Fruit fly (Drosophila melanogaster) whole organism, embryonic: Measurements from ENCODE around the gene inaE.
A peak's percentile ranks its signal among the peaks of the same experiment; 100 is the strongest.

ENCODE experiments used
- Adf1 ChIP-seq: fragments of 200-800 bp; sonication (Bioruptor generic); IDR thresholded peaks from 2 replicates; pipeline ENCODE4 v1.3.6; 2022; ENCODE audit warnings: missing biosample characterization, missing genetic modification characterization
- Aef1 ChIP-seq: fragments of 200-800 bp; sonication (Bioruptor generic); IDR thresholded peaks from 3 replicates; pipeline ENCODE4 v1.3.6; 2022; ENCODE audit warnings: missing biosample characterization, missing genetic modification characterization
- Awh ChIP-seq: fragments of 200-800 bp; sonication (Bioruptor generic); IDR thresholded peaks from 2 replicates; pipeline ENCODE4, ENCODE4 v1.3.6; 2022; ENCODE audit warnings: missing biosample characterization, missing genetic modification characterization
- CG10462 ChIP-seq: fragments of 200-800 bp; sonication (Bioruptor generic); optimal IDR thresholded peaks from 2 replicates; lab custom pipeline; 2016; ENCODE audit warnings: missing biosample characterization, missing genetic modification characterization
- CG12769 ChIP-seq: fragments of 200-800 bp; sonication (Bioruptor generic); optimal IDR thresholded peaks from 2 replicates; lab custom pipeline; 2019; ENCODE audit warnings: missing biosample characterization, mild to moderate bottlenecking, missing genetic modification characterization, moderate library complexity
- CG13296 ChIP-seq: fragments of 200-800 bp; sonication (Bioruptor generic); optimal IDR thresholded peaks from 3 replicates; lab custom pipeline; 2018; ENCODE audit warnings: missing biosample characterization, mild to moderate bottlenecking, missing genetic modification characterization
- CG13624 ChIP-seq: fragments of 200-800 bp; sonication (Bioruptor generic); optimal IDR thresholded peaks from 2 replicates; lab custom pipeline; 2016; ENCODE audit warnings: missing biosample characterization, missing genetic modification characterization
- CG13894 ChIP-seq: fragments of 200-800 bp; sonication (Bioruptor generic); optimal IDR thresholded peaks from 3 replicates; lab custom pipeline; 2018; ENCODE audit warnings: missing biosample characterization, mild to moderate bottlenecking, missing genetic modification characterization, moderate library complexity
- CG15696 ChIP-seq: fragments of 200-800 bp; sonication (Bioruptor generic); optimal IDR thresholded peaks from 2 replicates; lab custom pipeline; 2019; ENCODE audit warnings: missing biosample characterization, mild to moderate bottlenecking, missing genetic modification characterization, moderate library complexity
- CG30431 ChIP-seq: fragments of 200-800 bp; sonication (Bioruptor generic); optimal IDR thresholded peaks from 2 replicates; lab custom pipeline; 2017; ENCODE audit warnings: missing biosample characterization, missing genetic modification characterization
- CG34224 ChIP-seq: fragments of 200-800 bp; sonication (Bioruptor generic); IDR thresholded peaks from 3 replicates; pipeline ENCODE4 v1.3.6; 2022; ENCODE audit warnings: missing biosample characterization, missing genetic modification characterization; ENCODE audit not compliant: partially characterized antibody
- CG43689 ChIP-seq: fragments of 200-800 bp; sonication (Bioruptor generic); IDR thresholded peaks from 2 replicates; pipeline ENCODE4 v1.3.6; 2022; ENCODE audit warnings: missing biosample characterization, missing genetic modification characterization
- CG5180 ChIP-seq: fragments of 200-800 bp; sonication (Bioruptor generic); optimal IDR thresholded peaks from 3 replicates; lab custom pipeline; 2017; ENCODE audit warnings: missing biosample characterization, missing genetic modification characterization, mild to moderate bottlenecking, moderate library complexity, missing genetic modification reagents
- CG5245 ChIP-seq: fragments of 200-800 bp; sonication (Bioruptor generic); optimal IDR thresholded peaks from 3 replicates; lab custom pipeline; 2016; ENCODE audit warnings: missing biosample characterization, missing genetic modification characterization
- CG6254 ChIP-seq: fragments of 200-800 bp; sonication (Bioruptor generic); optimal IDR thresholded peaks from 3 replicates; lab custom pipeline; 2017; ENCODE audit warnings: mild to moderate bottlenecking, missing biosample characterization, missing genetic modification reagents, missing genetic modification characterization
- CG7839 ChIP-seq: fragments of 200-800 bp; sonication (Bioruptor generic); optimal IDR thresholded peaks from 3 replicates; lab custom pipeline; 2018; ENCODE audit warnings: missing biosample characterization, mild to moderate bottlenecking, missing genetic modification characterization, moderate library complexity
- CHES-1-like ChIP-seq: fragments of 200-800 bp; sonication (Bioruptor generic); optimal IDR thresholded peaks from 2 replicates; lab custom pipeline; 2016; ENCODE audit warnings: missing biosample characterization, missing genetic modification characterization
- CoRest ChIP-seq: fragments of 200-800 bp; sonication (Bioruptor generic); optimal IDR thresholded peaks from 3 replicates; lab custom pipeline; 2018; ENCODE audit warnings: missing biosample characterization, mild to moderate bottlenecking, missing genetic modification characterization, moderate library complexity
- Deaf1 ChIP-seq: fragments of 200-800 bp; optimal IDR thresholded peaks from 3 replicates; lab custom pipeline; 2019; ENCODE audit warnings: missing biosample characterization, mild to moderate bottlenecking, missing genetic modification characterization, moderate library complexity
- GATAe ChIP-seq: fragments of 200-800 bp; sonication (Bioruptor generic); conservative IDR thresholded peaks from 2 replicates; pipeline ENCODE4 v1.3.6; 2022; ENCODE audit warnings: missing biosample characterization, missing genetic modification characterization
- Jarid2 ChIP-seq: fragments of 200-800 bp; sonication (Bioruptor generic); optimal IDR thresholded peaks from 3 replicates; lab custom pipeline; 2017; ENCODE audit warnings: mild to moderate bottlenecking, missing biosample characterization, missing genetic modification reagents, missing genetic modification characterization
- MTF-1 ChIP-seq: fragments of 200-800 bp; sonication (Bioruptor generic); optimal IDR thresholded peaks from 2 replicates; lab custom pipeline; 2018; ENCODE audit warnings: missing biosample characterization, mild to moderate bottlenecking, missing genetic modification characterization, borderline replicate concordance
- Myb ChIP-seq: fragments of 200-800 bp; sonication (Bioruptor generic); optimal IDR thresholded peaks from 2 replicates; lab custom pipeline; 2016; ENCODE audit warnings: missing biosample characterization, missing genetic modification characterization
- NC2β ChIP-seq: fragments of 200-800 bp; sonication (Bioruptor generic); optimal IDR thresholded peaks from 2 replicates; lab custom pipeline; 2016; ENCODE audit warnings: missing biosample characterization, missing genetic modification characterization
- Ssrp ChIP-seq: fragments of 200-800 bp; sonication (Bioruptor generic); optimal IDR thresholded peaks from 2 replicates; lab custom pipeline; 2018; ENCODE audit warnings: missing biosample characterization, mild to moderate bottlenecking, missing genetic modification characterization, moderate library complexity
- al ChIP-seq: fragments of 200-800 bp; sonication (Bioruptor generic); IDR thresholded peaks from 2 replicates; pipeline ENCODE4 v1.3.6; 2022; ENCODE audit warnings: missing biosample characterization, missing genetic modification characterization
- ash1 ChIP-seq: fragments of 200-800 bp; sonication (Bioruptor generic); optimal IDR thresholded peaks from 2 replicates; lab custom pipeline; 2018; ENCODE audit warnings: missing biosample characterization, mild to moderate bottlenecking, missing genetic modification characterization
- crol ChIP-seq: fragments of 200-800 bp; sonication (Bioruptor generic); IDR thresholded peaks from 2 replicates; pipeline ENCODE4 v1.3.6; 2022; ENCODE audit warnings: missing biosample characterization, missing genetic modification characterization
- ems ChIP-seq: fragments of 200-800 bp; sonication (Bioruptor generic); optimal IDR thresholded peaks from 3 replicates; lab custom pipeline; 2016; ENCODE audit warnings: missing biosample characterization, missing genetic modification characterization
- fd3F ChIP-seq: fragments of 200-800 bp; sonication (Bioruptor generic); optimal IDR thresholded peaks from 2 replicates; lab custom pipeline; 2018; ENCODE audit warnings: missing biosample characterization, mild to moderate bottlenecking, missing genetic modification characterization, moderate library complexity
- fd64A ChIP-seq: fragments of 200-800 bp; sonication (Bioruptor generic); optimal IDR thresholded peaks from 3 replicates; lab custom pipeline; 2018; ENCODE audit warnings: missing biosample characterization, mild to moderate bottlenecking, missing genetic modification characterization
- gce ChIP-seq: fragments of 200-800 bp; sonication (Bioruptor generic); IDR thresholded peaks from 3 replicates; pipeline ENCODE4 v1.3.6; 2022; ENCODE audit warnings: missing biosample characterization, missing genetic modification characterization
- grau ChIP-seq: fragments of 200-800 bp; optimal IDR thresholded peaks from 3 replicates; lab custom pipeline; 2019; ENCODE audit warnings: missing biosample characterization, mild to moderate bottlenecking, missing genetic modification characterization, moderate library complexity
- hkb ChIP-seq, 2 experiments: fragments of 200-800 bp in 1 of 2; fragments of >200 bp in 1 of 2; sonication (Bioruptor generic) in 1 of 2; IDR thresholded peaks in 1 of 2; optimal IDR thresholded peaks in 1 of 2; 2 replicates each; pipeline versions ENCODE4 v1.3.6 to Lab custom; 2017 to 2022; ENCODE audit warnings: missing biosample characterization in 1 of 2, missing genetic modification characterization in 1 of 2
- inv ChIP-seq: fragments of 200-800 bp; sonication (Bioruptor generic); IDR thresholded peaks from 2 replicates; pipeline ENCODE4 v1.3.6; 2022; ENCODE audit warnings: missing biosample characterization, missing genetic modification characterization; ENCODE audit not compliant: partially characterized antibody
- klu ChIP-seq: fragments of 200-800 bp; sonication (Bioruptor generic); IDR thresholded peaks from 2 replicates; pipeline ENCODE4 v1.3.6; 2022; ENCODE audit warnings: missing biosample characterization, missing genetic modification characterization
- nerfin-2 ChIP-seq: fragments of 200-800 bp; sonication (Bioruptor generic); IDR thresholded peaks from 2 replicates; pipeline ENCODE4 v1.3.6; 2022; ENCODE audit warnings: missing biosample characterization, missing genetic modification characterization; ENCODE audit not compliant: partially characterized antibody
- prd ChIP-seq, 3 experiments: fragments of >200 bp in 2 of 3; fragments of 200-800 bp in 1 of 3; sonication (Bioruptor generic) in 1 of 3; optimal IDR thresholded peaks in 2 of 3; IDR thresholded peaks in 1 of 3; 2 replicates in 2 of 3; 3 replicates in 1 of 3; pipeline versions ENCODE4 v1.3.6 to Lab custom; 2017 to 2022; ENCODE audit warnings: missing biosample characterization in 1 of 3, missing genetic modification characterization in 1 of 3
- pros ChIP-seq: fragments of 200-800 bp; sonication (Bioruptor generic); optimal IDR thresholded peaks from 3 replicates; lab custom pipeline; 2019; ENCODE audit warnings: missing biosample characterization, mild to moderate bottlenecking, missing genetic modification characterization, moderate library complexity
- sim ChIP-seq: fragments of 200-800 bp; sonication (Bioruptor generic); IDR thresholded peaks from 2 replicates; pipeline ENCODE4 v1.3.6; 2022; ENCODE audit warnings: missing biosample characterization, missing genetic modification characterization
- sr ChIP-seq: fragments of 200-800 bp; sonication (Bioruptor generic); IDR thresholded peaks from 3 replicates; pipeline ENCODE4 v1.3.6; 2022; ENCODE audit warnings: missing biosample characterization, missing genetic modification characterization
- usp ChIP-seq: fragments of >200 bp; optimal IDR thresholded peaks from 2 replicates; lab custom pipeline; 2017; ENCODE audit warnings: missing biosample characterization, missing genetic modification characterization
- yki ChIP-seq: fragments of >200 bp; optimal IDR thresholded peaks from 3 replicates; lab custom pipeline; 2018

The inaE gene

dm6 chrX:13781739-13782502 lies 1.6 kb upstream of the inaE start, which contains the start of the genes CtsB and amrt (continued):
- TF ChIP-seq CG13624 (GFP tag; lab: Kevin White, UChicago) (peak; percentile 62), sr (GFP tag; lab: Robert Waterston, UW) (no peak), CG13296 (GFP tag; lab: Kevin White, UChicago) (no peak), Adf1 (no peak), CG6254 (GFP tag; lab: Kevin White, UChicago) (no peak), Aef1 (GFP tag; lab: Robert Waterston, UW) (peak; percentile 41; the same call in 2 of the 3 replicates), CG13894 (no peak), yki (lab: Kevin White, UChicago) (no peak), CG5180 (GFP tag; lab: Kevin White, UChicago) (no peak), ems (GFP tag; lab: Kevin White, UChicago) (no peak), CG10462 (GFP tag; lab: Kevin White, UChicago) (no peak), crol (no peak), inv (GFP tag; lab: Robert Waterston, UW) (peak; percentile 82), prd (optimal IDR thresholded peaks at IDR 0.05; lab: Kevin White, UChicago) (no peak), prd (GFP tag; IDR thresholded peaks at IDR 0.05; lab: Robert Waterston, UW) (peak; percentile 52; the same call in 1 of the 3 replicates), Ssrp (peak; percentile 10), CG12769 (tag; lab: Kevin White, UChicago) (peak; percentile 59), CG34224 (GFP tag; lab: Robert Waterston, UW) (peak; percentile 67; the same call in 2 of the 3 replicates), CG7839 (peak; percentile 42), fd64A (GFP tag; lab: Kevin White, UChicago) (no peak), klu (GFP tag; lab: Robert Waterston, UW) (no peak), CG43689 (GFP tag; lab: Robert Waterston, UW) (no peak), CoRest (tag; lab: Kevin White, UChicago) (peak; percentile 65), CG30431 (GFP tag; lab: Kevin White, UChicago) (no peak), CG15696 (tag; lab: Kevin White, UChicago) (peak; percentile 49), NC2β (GFP tag; lab: Kevin White, UChicago) (peak; percentile 1), CG5245 (GFP tag; lab: Kevin White, UChicago) (no peak), ash1 (GFP tag; lab: Kevin White, UChicago) (no peak), Myb (GFP tag; lab: Kevin White, UChicago) (peak; percentile 52), GATAe (GFP tag; lab: Robert Waterston, UW) (peak; percentile 61; the same call in 1 of the 2 replicates), al (GFP tag; lab: Robert Waterston, UW) (peak; percentile 47; the same call in 1 of the 2 replicates), Awh (no peak), sim (GFP tag; lab: Robert Waterston, UW) (no peak), gce (GFP tag; lab: Robert Waterston, UW) (no peak), usp (GFP tag; lab: Kevin White, UChicago) (no peak), MTF-1 (GFP tag; lab: Kevin White, UChicago) (no peak), Deaf1 (no peak), fd3F (GFP tag; lab: Kevin White, UChicago) (no peak), grau (peak; percentile 50), Jarid2 (GFP tag; lab: Kevin White, UChicago) (peak; percentile 37), nerfin-2 (GFP tag; lab: Robert Waterston, UW) (peak; percentile 58; the same call in 1 of the 2 replicates), CHES-1-like (GFP tag; lab: Kevin White, UChicago) (peak; percentile 66), hkb (optimal IDR thresholded peaks at IDR 0.05; lab: Kevin White, UChicago) (peak; percentile 86), hkb (GFP tag; IDR thresholded peaks at IDR 0.05; lab: Robert Waterston, UW) (no peak), pros (GFP tag; lab: Kevin White, UChicago) (no peak)
